Fruit fly (Drosophila melanogaster): Measurements from ENCODE around the gene Hel89B.

Hel89B gene

DNA sequence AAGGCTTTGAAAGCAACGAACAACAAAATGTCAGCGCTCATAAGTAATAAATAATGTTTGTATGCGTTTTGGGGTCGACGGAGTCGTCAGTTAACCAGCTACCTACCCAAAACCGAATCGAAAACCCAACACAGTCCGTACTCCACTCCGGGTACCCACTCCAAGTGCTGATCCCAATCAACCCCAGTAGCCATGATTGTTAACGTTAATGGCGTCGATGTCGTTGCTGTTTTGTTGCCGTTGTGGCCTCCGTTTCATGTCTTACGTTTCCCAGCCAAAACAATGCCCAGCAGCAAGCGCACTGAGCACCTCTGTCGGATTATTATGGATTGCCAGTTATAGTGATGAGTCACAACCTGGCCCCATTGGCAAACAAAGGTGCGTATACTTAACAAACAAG is 35.9 kb downstream of the Hel89B start, which contains the start of gene GATAe:
GATAe (plus strand) TSS at position 76 of the 400 bp plus-strand sequence.
- TF ChIP-seq gl (tag; optimal IDR thresholded peaks at IDR 0.05) (no peak), Pif1B (GFP tag; optimal IDR thresholded peaks at IDR 0.05) (no peak), rn (GFP tag; IDR thresholded peaks at IDR 0.05) (no peak), Snoo (tag; optimal IDR thresholded peaks at IDR 0.05) (no peak), CG17806 (tag; optimal IDR thresholded peaks at IDR 0.05) (no peak), CG13204 (GFP tag; optimal IDR thresholded peaks at IDR 0.05) (no peak), CG14655 (GFP tag; optimal IDR thresholded peaks at IDR 0.05) (no peak), Pif1A (GFP tag; optimal IDR thresholded peaks at IDR 0.05) (no peak), CG4496 (GFP tag; IDR thresholded peaks at IDR 0.05) (no peak), CG12605 (GFP tag; IDR thresholded peaks at IDR 0.05) (no peak), CG15710 (tag; optimal IDR thresholded peaks at IDR 0.05) (no peak)

DNA sequence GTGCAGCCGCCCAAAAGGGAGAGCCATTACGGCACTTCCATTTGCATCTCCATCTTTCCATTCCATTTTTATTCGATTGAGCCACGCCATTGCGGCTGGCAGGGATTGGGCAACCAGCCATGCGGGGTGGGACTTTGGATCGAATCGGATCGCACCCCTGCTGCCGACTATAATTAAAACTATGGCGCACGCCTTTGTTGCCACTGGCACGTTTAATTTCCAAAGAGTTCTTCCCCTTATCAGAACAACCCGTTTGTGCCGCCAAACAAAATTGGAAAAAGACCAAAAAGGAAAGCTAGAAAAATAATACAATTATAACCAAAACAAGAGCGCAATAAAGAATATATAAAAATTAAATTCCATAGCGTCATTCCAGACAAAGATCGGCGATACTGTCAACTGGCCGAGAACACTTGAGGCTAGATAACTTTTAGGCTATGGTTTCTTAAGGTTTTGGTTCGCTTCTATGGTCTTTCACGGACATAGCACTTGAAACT is 37.0 kb downstream of the Hel89B start:
- no peak for TF ChIP-seq CG12605 (GFP tag; IDR thresholded peaks at IDR 0.05)
- no peak for TF ChIP-seq CG8301 (tag; optimal IDR thresholded peaks at IDR 0.05)
- TF ChIP-seq CG13204 (GFP tag; optimal IDR thresholded peaks at IDR 0.05): no peak
- no peak for TF ChIP-seq Snoo (tag; optimal IDR thresholded peaks at IDR 0.05)
- no peak for TF ChIP-seq CG4496 (GFP tag; IDR thresholded peaks at IDR 0.05)
- no peak for TF ChIP-seq CG34367 (tag; optimal IDR thresholded peaks at IDR 0.05)
- TF ChIP-seq CG8159 (tag; optimal IDR thresholded peaks at IDR 0.05): no peak
- no peak for TF ChIP-seq rn (GFP tag; IDR thresholded peaks at IDR 0.05)
- TF ChIP-seq Ets98B (GFP tag; IDR thresholded peaks at IDR 0.05): no peak
- no peak for TF ChIP-seq fd96Ca (GFP tag; IDR thresholded peaks at IDR 0.05)
- TF ChIP-seq CG15710 (tag; optimal IDR thresholded peaks at IDR 0.05): no peak
- TF ChIP-seq CG9948 (tag; optimal IDR thresholded peaks at IDR 0.05): no peak
- TF ChIP-seq Pif1A (GFP tag; optimal IDR thresholded peaks at IDR 0.05): no peak
- TF ChIP-seq D1 (tag; optimal IDR thresholded peaks at IDR 0.05): no peak
- TF ChIP-seq CG17806 (tag; optimal IDR thresholded peaks at IDR 0.05): no peak
- no peak for TF ChIP-seq EcR (GFP tag; optimal IDR thresholded peaks at IDR 0.05)
- TF ChIP-seq CG32121 (GFP tag; IDR thresholded peaks at IDR 0.05): no peak
- TF ChIP-seq CG14655 (GFP tag; optimal IDR thresholded peaks at IDR 0.05): no peak

DNA sequence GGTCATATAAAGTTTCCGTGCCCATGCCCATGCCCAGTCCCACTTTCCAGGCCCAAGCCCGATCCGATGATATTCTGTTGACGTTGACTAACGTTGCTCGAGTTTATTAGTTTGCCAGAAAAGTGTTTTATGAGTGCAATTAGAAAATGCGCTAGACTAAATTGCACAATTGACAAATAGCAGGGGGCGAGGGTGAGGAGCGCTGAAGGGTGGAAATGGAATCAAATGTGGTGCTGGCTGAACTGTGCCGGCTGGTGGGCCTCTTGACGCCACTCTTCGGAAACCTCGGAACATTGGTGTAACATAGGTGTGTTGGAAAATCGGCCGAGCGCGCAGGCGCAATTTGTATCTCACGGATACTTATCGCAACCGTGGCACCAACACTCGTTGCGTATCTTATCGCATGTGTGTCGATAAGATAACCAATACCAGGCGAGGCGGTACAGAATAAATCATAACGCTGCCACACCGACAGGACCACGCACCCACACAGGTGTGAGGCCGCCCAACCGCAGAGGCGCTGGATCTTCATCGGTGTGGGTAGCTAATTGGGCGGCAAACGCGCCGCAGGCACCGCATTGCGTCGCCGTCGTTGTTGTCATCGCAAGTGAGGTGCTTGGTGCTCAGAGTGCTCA is 38.7 kb downstream of the Hel89B start:
- no peak for TF ChIP-seq CG8301 (tag; optimal IDR thresholded peaks at IDR 0.05)
- no peak for TF ChIP-seq D1 (tag; optimal IDR thresholded peaks at IDR 0.05)
- TF ChIP-seq Ets98B (GFP tag; IDR thresholded peaks at IDR 0.05): no peak
- TF ChIP-seq CG14655 (GFP tag; optimal IDR thresholded peaks at IDR 0.05): no peak
- no peak for TF ChIP-seq rn (GFP tag; IDR thresholded peaks at IDR 0.05)
- no peak for TF ChIP-seq CG17806 (tag; optimal IDR thresholded peaks at IDR 0.05)

DNA sequence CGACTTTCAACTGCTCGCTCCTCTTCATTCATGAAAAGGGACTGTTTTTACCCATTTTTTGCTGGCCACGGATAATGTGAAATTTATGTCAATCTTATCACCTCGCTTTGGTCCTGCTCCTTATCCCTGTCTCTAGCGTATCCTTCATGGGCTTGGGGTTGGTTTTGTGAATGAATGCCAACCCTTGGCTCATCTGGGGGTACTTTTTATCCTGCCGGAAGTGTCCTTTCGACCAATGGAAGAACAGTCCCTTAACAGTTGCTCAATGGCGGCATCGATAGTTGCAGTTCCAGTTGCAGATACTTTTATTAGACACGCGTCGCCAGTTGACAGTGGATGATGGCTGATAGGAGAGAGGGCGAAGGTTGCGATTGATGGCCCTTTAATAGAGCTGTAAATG is 40.5 kb downstream of the Hel89B start:
- no peak for TF ChIP-seq CG15710 (tag; optimal IDR thresholded peaks at IDR 0.05)
- TF ChIP-seq CG8159 (tag; optimal IDR thresholded peaks at IDR 0.05): no peak
- no peak for TF ChIP-seq Ets98B (GFP tag; IDR thresholded peaks at IDR 0.05)
- no peak for TF ChIP-seq EcR (GFP tag; optimal IDR thresholded peaks at IDR 0.05)
- no peak for TF ChIP-seq CG14655 (GFP tag; optimal IDR thresholded peaks at IDR 0.05)
- TF ChIP-seq CG9948 (tag; optimal IDR thresholded peaks at IDR 0.05): no peak
- TF ChIP-seq CG17806 (tag; optimal IDR thresholded peaks at IDR 0.05): no peak
- no peak for TF ChIP-seq CG10348 (GFP tag; IDR thresholded peaks at IDR 0.05)
- no peak for TF ChIP-seq CG34367 (tag; optimal IDR thresholded peaks at IDR 0.05)
- no peak for TF ChIP-seq Pif1A (GFP tag; optimal IDR thresholded peaks at IDR 0.05)

DNA sequence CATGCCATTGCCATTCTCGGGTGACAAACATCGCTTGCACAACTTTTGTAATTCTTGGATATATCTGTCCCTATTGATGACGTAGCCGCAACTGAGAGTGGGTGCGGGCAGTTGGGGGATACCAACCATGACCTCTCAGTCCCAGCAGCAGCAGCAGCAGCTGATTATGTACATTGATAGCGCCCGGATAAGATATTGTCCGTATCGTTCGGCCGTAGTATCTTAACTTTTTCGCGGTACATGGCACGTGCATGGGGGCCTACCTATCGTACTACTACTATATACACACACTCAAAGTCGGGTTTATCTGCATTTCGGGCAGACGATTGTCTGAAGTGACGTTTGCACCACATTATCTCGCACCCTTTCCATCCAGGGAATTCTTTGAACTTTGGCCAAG is 41.5 kb downstream of the Hel89B start:
- no peak for TF ChIP-seq CG12605 (GFP tag; IDR thresholded peaks at IDR 0.05)
- TF ChIP-seq CG15710 (tag; optimal IDR thresholded peaks at IDR 0.05): no peak
- TF ChIP-seq D1 (tag; optimal IDR thresholded peaks at IDR 0.05): no peak
- TF ChIP-seq gl (tag; optimal IDR thresholded peaks at IDR 0.05): no peak
- no peak for TF ChIP-seq CG32121 (GFP tag; IDR thresholded peaks at IDR 0.05)
- TF ChIP-seq CG10348 (GFP tag; IDR thresholded peaks at IDR 0.05): no peak
- TF ChIP-seq CG34367 (tag; optimal IDR thresholded peaks at IDR 0.05): no peak
- no peak for TF ChIP-seq CG17806 (tag; optimal IDR thresholded peaks at IDR 0.05)
- TF ChIP-seq rn (GFP tag; IDR thresholded peaks at IDR 0.05): no peak
- TF ChIP-seq Pif1A (GFP tag; optimal IDR thresholded peaks at IDR 0.05): no peak
- TF ChIP-seq CG8159 (tag; optimal IDR thresholded peaks at IDR 0.05): no peak
- TF ChIP-seq EcR (GFP tag; optimal IDR thresholded peaks at IDR 0.05): no peak
- TF ChIP-seq CG14655 (GFP tag; optimal IDR thresholded peaks at IDR 0.05): no peak
- no peak for TF ChIP-seq Snoo (tag; optimal IDR thresholded peaks at IDR 0.05)
- no peak for TF ChIP-seq CG8301 (tag; optimal IDR thresholded peaks at IDR 0.05)

DNA sequence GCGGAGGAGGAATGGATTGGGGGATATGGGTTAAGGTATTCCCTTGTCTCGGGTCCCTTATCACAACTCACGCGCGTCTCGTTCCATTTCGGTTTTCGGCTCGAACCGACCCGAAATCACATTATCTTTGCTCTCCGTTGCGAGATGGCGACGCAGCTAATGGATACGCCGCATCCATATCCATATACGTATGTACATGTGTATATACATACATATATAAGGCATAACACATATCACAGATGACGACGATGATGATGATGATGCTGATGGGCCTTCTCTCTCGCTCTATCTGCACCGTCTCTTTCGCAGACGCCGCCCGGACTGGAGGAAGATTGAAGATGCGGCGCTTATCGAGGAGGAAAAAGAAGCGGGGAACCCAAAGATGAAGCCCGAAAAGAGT is 48.9 kb downstream of the Hel89B start:
- no peak for TF ChIP-seq CG15710 (tag; optimal IDR thresholded peaks at IDR 0.05)
- no peak for TF ChIP-seq CG4496 (GFP tag; IDR thresholded peaks at IDR 0.05)
- no peak for TF ChIP-seq CG14655 (GFP tag; optimal IDR thresholded peaks at IDR 0.05)
- TF ChIP-seq fd96Ca (GFP tag; IDR thresholded peaks at IDR 0.05): no peak
- TF ChIP-seq Pif1A (GFP tag; optimal IDR thresholded peaks at IDR 0.05): no peak
- no peak for TF ChIP-seq CG9948 (tag; optimal IDR thresholded peaks at IDR 0.05)
- no peak for TF ChIP-seq CG13204 (GFP tag; optimal IDR thresholded peaks at IDR 0.05)
- no peak for TF ChIP-seq Pif1B (GFP tag; optimal IDR thresholded peaks at IDR 0.05)
- TF ChIP-seq D1 (tag; optimal IDR thresholded peaks at IDR 0.05): no peak
- no peak for TF ChIP-seq rn (GFP tag; IDR thresholded peaks at IDR 0.05)
- no peak for TF ChIP-seq CG34367 (tag; optimal IDR thresholded peaks at IDR 0.05)
- TF ChIP-seq Ets98B (GFP tag; IDR thresholded peaks at IDR 0.05): no peak

Data from whole organism, pupa.